Fruit fly (Drosophila melanogaster): ENCODE measurements around the gene BuGZ.

The BuGZ gene

DNA sequence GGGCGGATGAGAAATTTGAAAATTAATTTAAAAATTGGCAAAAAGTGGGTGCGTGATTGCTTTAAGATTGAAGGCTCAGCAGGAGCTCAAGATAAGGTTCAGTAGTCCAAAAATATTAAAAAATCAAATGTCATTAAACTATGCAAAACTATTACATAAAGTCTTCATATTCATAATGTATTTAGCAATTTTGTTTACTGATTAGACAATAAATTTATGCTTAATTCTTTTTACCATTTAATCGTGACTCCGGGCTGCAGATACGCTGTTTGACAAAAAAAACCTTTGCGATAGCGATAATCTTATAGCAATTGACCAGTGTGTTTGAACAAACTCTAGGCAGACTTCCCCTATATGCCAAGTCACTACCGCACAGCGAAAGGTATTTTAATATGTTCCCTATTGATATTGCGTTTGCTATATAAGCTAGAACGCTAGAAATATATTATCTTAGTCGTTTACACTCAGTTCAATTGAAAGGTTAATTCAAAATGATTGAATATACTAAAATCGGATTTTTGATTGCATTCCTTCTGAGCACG, 53.0 kb downstream of the BuGZ start, which contains the start of gene Ugt37E1:
Ugt37E1 (plus strand) TSS at position 492 of the 542 bp plus-strand sequence.
- TF ChIP-seq CG16779 (tag; optimal IDR thresholded peaks at IDR 0.05) (no peak), CG10631 (GFP tag; optimal IDR thresholded peaks at IDR 0.05) (no peak), fd59A (GFP tag; optimal IDR thresholded peaks at IDR 0.05) (no peak), CG11762 (GFP tag; optimal IDR thresholded peaks at IDR 0.05; ENCODE audit: insufficient read depth) (no peak)

DNA sequence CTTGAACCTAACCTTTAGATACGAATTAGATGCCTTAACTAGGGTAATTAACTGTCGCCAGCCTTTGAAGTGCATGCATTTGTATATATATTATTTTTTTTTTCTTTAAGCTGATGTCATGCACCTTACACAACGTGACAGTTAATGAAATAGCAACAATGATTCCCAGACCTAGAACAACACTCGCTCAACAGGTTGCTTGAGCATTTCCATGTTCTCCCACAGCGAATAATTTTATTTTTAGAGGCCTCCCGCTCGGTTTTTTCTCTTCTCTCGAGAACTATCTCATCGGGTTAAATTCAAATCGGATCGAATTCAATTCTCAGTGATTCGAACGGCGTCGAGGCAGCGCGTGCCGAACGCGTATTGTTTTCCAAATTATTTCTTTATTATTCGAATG, 55.5 kb downstream of the BuGZ start, which contains the start of gene Ugt37D1:
Ugt37D1 (plus strand) TSS at position 321 of the 400 bp plus-strand sequence.
- no peak for TF ChIP-seq Eip93F (GFP tag; optimal IDR thresholded peaks at IDR 0.05)
- peak; percentile 60 for TF ChIP-seq Eip78C (GFP tag)
- peak in 1 of 2 experiments; percentile 2 for TF ChIP-seq salr (GFP tag; optimal IDR thresholded peaks at IDR 0.05)

DNA sequence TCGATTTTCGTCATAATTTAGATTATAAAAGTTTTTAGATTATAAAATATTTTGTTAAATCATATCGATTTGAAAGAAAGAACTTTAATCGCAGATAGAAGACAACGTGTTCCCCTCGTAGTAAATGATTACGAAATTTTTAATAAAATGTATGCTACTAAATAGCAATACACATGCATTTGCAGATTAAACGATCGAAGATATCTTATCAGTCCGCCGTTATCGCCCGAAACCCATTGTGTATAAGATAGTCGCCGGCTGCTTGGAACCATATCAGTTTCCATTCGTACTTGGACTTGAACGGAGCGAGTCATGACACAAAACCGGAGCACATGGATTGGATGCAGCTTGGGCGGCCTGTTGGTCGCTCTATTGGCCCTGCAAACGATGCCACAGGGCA, 56.3 kb downstream of the BuGZ start:
- TF ChIP-seq topi (GFP tag; optimal IDR thresholded peaks at IDR 0.05) (no peak), svp (GFP tag) (peak; percentile 48), vri (GFP tag; optimal IDR thresholded peaks at IDR 0.05) (peak; percentile 59)

DNA sequence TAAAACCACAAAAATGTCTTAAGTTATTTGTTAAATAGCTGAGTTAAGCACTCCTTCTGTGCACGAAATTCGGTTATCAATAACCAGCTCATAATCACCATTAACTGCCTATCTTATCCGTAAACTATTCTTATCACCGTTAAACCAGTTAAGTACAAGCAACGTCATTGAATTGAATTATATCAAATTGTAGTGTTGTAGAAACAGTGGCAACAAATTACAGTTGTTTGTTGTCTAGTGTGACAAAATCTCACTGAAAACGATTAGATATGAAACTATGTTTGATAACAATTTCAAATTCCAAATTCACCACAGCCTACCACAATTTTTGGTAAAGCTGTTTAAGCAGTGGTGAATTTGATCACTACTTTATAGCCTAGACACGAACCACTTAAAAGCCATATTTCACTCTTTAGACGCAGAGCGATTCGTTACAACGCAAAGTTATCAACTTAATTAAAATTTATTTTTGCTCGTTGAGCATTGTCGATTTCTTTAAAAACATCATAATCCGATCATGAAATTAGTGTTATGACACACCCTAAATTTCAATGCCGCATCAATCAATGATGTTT, 58.5 kb downstream of the BuGZ start:
- TF ChIP-seq Sox102F (GFP tag; optimal IDR thresholded peaks at IDR 0.05) (no peak), Sox15 (GFP tag; optimal IDR thresholded peaks at IDR 0.05) (no peak), CG11902 (GFP tag; optimal IDR thresholded peaks at IDR 0.05) (no peak), CG9139 (GFP tag; optimal IDR thresholded peaks at IDR 0.05) (no peak), net (GFP tag; optimal IDR thresholded peaks at IDR 0.05) (no peak), CG10631 (GFP tag; optimal IDR thresholded peaks at IDR 0.05) (no peak), CG8319 (GFP tag; optimal IDR thresholded peaks at IDR 0.05) (no peak), lz (GFP tag; optimal IDR thresholded peaks at IDR 0.05) (no peak), CG11762 (GFP tag; optimal IDR thresholded peaks at IDR 0.05; ENCODE audit: insufficient read depth) (no peak), fd85E (GFP tag; optimal IDR thresholded peaks at IDR 0.05) (no peak), svp (GFP tag) (no peak), dsx (GFP tag; optimal IDR thresholded peaks at IDR 0.05; ENCODE audit: poor library complexity, severe bottlenecking) (no peak)
